Fruit fly (Drosophila melanogaster) whole organism, embryonic: ENCODE measurements around the gene CG42553.

Experiments used
- Adf1 ChIP-seq: fragments of 200-800 bp; sonication (Bioruptor generic); IDR thresholded peaks from 2 replicates; pipeline ENCODE4 v1.3.6; 2022; ENCODE audit warnings: missing biosample characterization, missing genetic modification characterization
- Bgb ChIP-seq: fragments of 200-800 bp; sonication (Bioruptor generic); IDR thresholded peaks from 2 replicates; pipeline ENCODE4 v1.3.6; 2022; ENCODE audit warnings: missing biosample characterization, missing genetic modification characterization; ENCODE audit not compliant: partially characterized antibody
- CG10147 ChIP-seq: fragments of 200-800 bp; sonication (Bioruptor generic); optimal IDR thresholded peaks from 2 replicates; lab custom pipeline; 2019; ENCODE audit warnings: missing biosample characterization, mild to moderate bottlenecking, missing genetic modification characterization, moderate library complexity
- CG11456 ChIP-seq: fragments of 200-800 bp; sonication (Bioruptor generic); IDR thresholded peaks from 3 replicates; pipeline ENCODE4 v1.3.6; 2022; ENCODE audit warnings: missing biosample characterization, missing genetic modification characterization
- CG14965 ChIP-seq: fragments of 200-800 bp; sonication (Bioruptor generic); optimal IDR thresholded peaks from 2 replicates; lab custom pipeline; 2016; ENCODE audit warnings: missing biosample characterization, missing genetic modification characterization, borderline replicate concordance
- CG17359 ChIP-seq: fragments of 200-800 bp; sonication (Bioruptor generic); optimal IDR thresholded peaks from 3 replicates; lab custom pipeline; 2018; ENCODE audit warnings: missing biosample characterization, mild to moderate bottlenecking, missing genetic modification characterization, moderate library complexity
- CG17385 ChIP-seq: fragments of 200-800 bp; sonication (Bioruptor generic); optimal IDR thresholded peaks from 3 replicates; lab custom pipeline; 2018; ENCODE audit warnings: missing biosample characterization, mild to moderate bottlenecking, missing genetic modification characterization
- CG17568 ChIP-seq: fragments of 200-800 bp; sonication (Bioruptor generic); optimal IDR thresholded peaks from 2 replicates; lab custom pipeline; 2018; ENCODE audit warnings: missing biosample characterization, mild to moderate bottlenecking, missing genetic modification characterization, moderate library complexity
- CG17912 ChIP-seq: fragments of 200-800 bp; sonication (Bioruptor generic); optimal IDR thresholded peaks from 2 replicates; lab custom pipeline; 2018; ENCODE audit warnings: missing biosample characterization, mild to moderate bottlenecking, missing genetic modification characterization
- CG18619 ChIP-seq: fragments of 200-800 bp; sonication (Bioruptor generic); optimal IDR thresholded peaks from 3 replicates; lab custom pipeline; 2017; ENCODE audit warnings: missing biosample characterization, mild to moderate bottlenecking, missing genetic modification characterization
- CG3281 ChIP-seq: fragments of 200-800 bp; sonication (Bioruptor generic); optimal IDR thresholded peaks from 3 replicates; lab custom pipeline; 2017; ENCODE audit warnings: missing biosample characterization, mild to moderate bottlenecking, missing genetic modification characterization
- CG3726 ChIP-seq: fragments of 200-800 bp; sonication (Bioruptor generic); IDR thresholded peaks from 3 replicates; pipeline ENCODE4, ENCODE4 v1.3.6; 2022; ENCODE audit warnings: missing biosample characterization, missing genetic modification characterization
- CG6175 ChIP-seq: fragments of 200-800 bp; sonication (Bioruptor generic); IDR thresholded peaks from 3 replicates; pipeline ENCODE4 v1.3.6; 2022; ENCODE audit warnings: missing biosample characterization, missing genetic modification characterization
- CG8359 ChIP-seq: fragments of 200-800 bp; sonication (Bioruptor generic); optimal IDR thresholded peaks from 2 replicates; lab custom pipeline; 2017; ENCODE audit warnings: missing biosample characterization, mild to moderate bottlenecking, missing genetic modification characterization, borderline replicate concordance
- D19A ChIP-seq: fragments of 200-800 bp; optimal IDR thresholded peaks from 3 replicates; lab custom pipeline; 2019; ENCODE audit warnings: missing biosample characterization, mild to moderate bottlenecking, missing genetic modification characterization, moderate library complexity
- Dip3 ChIP-seq: fragments of 200-800 bp; sonication (Bioruptor generic); optimal IDR thresholded peaks from 3 replicates; lab custom pipeline; 2016; ENCODE audit warnings: missing biosample characterization, missing genetic modification characterization
- Dref ChIP-seq: fragments of 200-800 bp; sonication (Bioruptor generic); IDR thresholded peaks from 2 replicates; pipeline ENCODE4 v1.3.6; 2022; ENCODE audit warnings: missing biosample characterization, missing genetic modification characterization
- ERR ChIP-seq: fragments of 200-800 bp; sonication (Bioruptor generic); optimal IDR thresholded peaks from 2 replicates; lab custom pipeline; 2016; ENCODE audit warnings: missing biosample characterization, missing genetic modification characterization
- HmgD ChIP-seq: fragments of 200-800 bp; sonication (Bioruptor generic); optimal IDR thresholded peaks from 3 replicates; lab custom pipeline; 2016; ENCODE audit warnings: missing biosample characterization, missing genetic modification characterization
- Max ChIP-seq: fragments of 200-800 bp; sonication (Bioruptor generic); optimal IDR thresholded peaks from 2 replicates; lab custom pipeline; 2016; ENCODE audit warnings: missing biosample characterization, mild to moderate bottlenecking, missing genetic modification characterization
- NC2β ChIP-seq: fragments of 200-800 bp; sonication (Bioruptor generic); optimal IDR thresholded peaks from 2 replicates; lab custom pipeline; 2016; ENCODE audit warnings: missing biosample characterization, missing genetic modification characterization
- NFAT ChIP-seq: fragments of 200-800 bp; sonication (Bioruptor generic); IDR thresholded peaks from 2 replicates; pipeline ENCODE4 v1.3.6; 2022; ENCODE audit warnings: missing biosample characterization, missing genetic modification characterization
- Oli ChIP-seq: fragments of 200-800 bp; sonication (Bioruptor generic); optimal IDR thresholded peaks from 2 replicates; lab custom pipeline; 2018; ENCODE audit warnings: missing biosample characterization, mild to moderate bottlenecking, missing genetic modification characterization, moderate library complexity
- Rfx ChIP-seq: fragments of 200-800 bp; sonication (Bioruptor generic); IDR thresholded peaks from 2 replicates; pipeline ENCODE4 v1.3.6; 2022; ENCODE audit warnings: missing biosample characterization, missing genetic modification characterization
- Side ChIP-seq: fragments of 200-800 bp; sonication (Bioruptor generic); optimal IDR thresholded peaks from 2 replicates; lab custom pipeline; 2016; ENCODE audit warnings: missing biosample characterization, missing genetic modification characterization
- al ChIP-seq: fragments of 200-800 bp; sonication (Bioruptor generic); IDR thresholded peaks from 2 replicates; pipeline ENCODE4 v1.3.6; 2022; ENCODE audit warnings: missing biosample characterization, missing genetic modification characterization
- chif ChIP-seq, 2 experiments: fragments of 200-800 bp; sonication (Bioruptor generic); optimal IDR thresholded peaks; 3 replicates each; lab custom pipeline; 2016; ENCODE audit warnings: missing biosample characterization in 2 of 2, missing genetic modification characterization in 2 of 2
- chinmo ChIP-seq: fragments of 200-800 bp; sonication (Bioruptor generic); IDR thresholded peaks from 4 replicates; pipeline ENCODE4 v1.3.6; 2022; ENCODE audit warnings: missing biosample characterization, missing genetic modification characterization; ENCODE audit not compliant: partially characterized antibody
- crc ChIP-seq: fragments of 200-800 bp; sonication (Bioruptor generic); optimal IDR thresholded peaks from 2 replicates; lab custom pipeline; 2016; ENCODE audit warnings: missing biosample characterization, missing genetic modification characterization
- dmrt11E ChIP-seq: fragments of 200-800 bp; sonication (Bioruptor generic); optimal IDR thresholded peaks from 3 replicates; lab custom pipeline; 2018; ENCODE audit warnings: missing biosample characterization, mild to moderate bottlenecking, missing genetic modification characterization, moderate library complexity
- esg ChIP-seq: fragments of 200-800 bp; sonication (Bioruptor generic); conservative IDR thresholded peaks from 2 replicates; pipeline ENCODE4 v1.3.6; 2022; ENCODE audit warnings: missing biosample characterization, missing genetic modification characterization
- fd102C ChIP-seq: fragments of 200-800 bp; sonication (Bioruptor generic); optimal IDR thresholded peaks from 2 replicates; lab custom pipeline; 2018; ENCODE audit warnings: missing biosample characterization, mild to moderate bottlenecking, missing genetic modification characterization, moderate library complexity
- gce ChIP-seq: fragments of 200-800 bp; sonication (Bioruptor generic); IDR thresholded peaks from 3 replicates; pipeline ENCODE4 v1.3.6; 2022; ENCODE audit warnings: missing biosample characterization, missing genetic modification characterization
- hbn ChIP-seq: fragments of 200-800 bp; sonication (Bioruptor generic); IDR thresholded peaks from 2 replicates; pipeline ENCODE4 v1.3.6; 2022; ENCODE audit warnings: missing biosample characterization, missing genetic modification characterization; ENCODE audit not compliant: partially characterized antibody
- kah ChIP-seq: fragments of 200-800 bp; sonication (Bioruptor generic); optimal IDR thresholded peaks from 2 replicates; lab custom pipeline; 2018; ENCODE audit warnings: missing biosample characterization, mild to moderate bottlenecking, missing genetic modification characterization
- odd ChIP-seq: fragments of 200-800 bp; sonication (Bioruptor generic); optimal IDR thresholded peaks from 2 replicates; lab custom pipeline; 2017; ENCODE audit warnings: missing biosample characterization, mild to moderate bottlenecking, missing genetic modification characterization
- pho ChIP-seq: fragments of 200-800 bp; sonication (Bioruptor generic); optimal IDR thresholded peaks from 2 replicates; lab custom pipeline; 2016; ENCODE audit warnings: missing biosample characterization, missing genetic modification characterization
- salm ChIP-seq: fragments of 200-800 bp; sonication (Bioruptor generic); optimal IDR thresholded peaks from 2 replicates; lab custom pipeline; 2018; ENCODE audit warnings: missing biosample characterization, mild to moderate bottlenecking, missing genetic modification characterization
- slp2 ChIP-seq: fragments of 200-800 bp; sonication (Bioruptor generic); optimal IDR thresholded peaks from 2 replicates; lab custom pipeline; 2016; ENCODE audit warnings: missing biosample characterization, missing genetic modification characterization
- tap ChIP-seq: fragments of 200-800 bp; optimal IDR thresholded peaks from 3 replicates; lab custom pipeline; 2019; ENCODE audit warnings: missing biosample characterization, mild to moderate bottlenecking, missing genetic modification characterization, moderate library complexity
- tgo ChIP-seq: fragments of 200-800 bp; sonication (Bioruptor generic); IDR thresholded peaks from 3 replicates; pipeline ENCODE4 v1.3.6; 2022; ENCODE audit warnings: missing biosample characterization, missing genetic modification characterization
- tll ChIP-seq, 2 experiments: fragments of 200-800 bp in 1 of 2; fragments of >200 bp in 1 of 2; sonication (Bioruptor generic) in 1 of 2; optimal IDR thresholded peaks; 2 replicates each; lab custom pipeline; 2017 to 2019; ENCODE audit warnings: missing biosample characterization in 2 of 2, missing genetic modification characterization in 2 of 2, mild to moderate bottlenecking in 1 of 2, moderate library complexity in 1 of 2
- tna ChIP-seq: fragments of 200-800 bp; sonication (Bioruptor generic); IDR thresholded peaks from 2 replicates; pipeline ENCODE4 v1.3.6; 2022; ENCODE audit warnings: missing biosample characterization, missing genetic modification characterization; ENCODE audit not compliant: partially characterized antibody
- trh ChIP-seq: fragments of 200-800 bp; sonication (Bioruptor generic); optimal IDR thresholded peaks from 2 replicates; lab custom pipeline; 2016; ENCODE audit warnings: missing biosample characterization, missing genetic modification characterization
- twi ChIP-seq: fragments of 200-800 bp; optimal IDR thresholded peaks from 2 replicates; lab custom pipeline; 2019; ENCODE audit warnings: missing biosample characterization, mild to moderate bottlenecking, missing genetic modification characterization, moderate library complexity
- unc-4 ChIP-seq: fragments of 200-800 bp; sonication (Bioruptor generic); IDR thresholded peaks from 2 replicates; pipeline ENCODE4 v1.3.6; 2022; ENCODE audit warnings: missing biosample characterization, missing genetic modification characterization; ENCODE audit not compliant: partially characterized antibody
- unpg ChIP-seq: fragments of 200-800 bp; sonication (Bioruptor generic); optimal IDR thresholded peaks from 3 replicates; lab custom pipeline; 2018; ENCODE audit warnings: missing biosample characterization, mild to moderate bottlenecking, missing genetic modification characterization, moderate library complexity
- vnd ChIP-seq: fragments of 200-800 bp; sonication (Bioruptor generic); IDR thresholded peaks from 3 replicates; pipeline ENCODE4 v1.3.6; 2022; ENCODE audit warnings: missing biosample characterization, missing genetic modification characterization; ENCODE audit not compliant: partially characterized antibody

CG42553 gene

dm6 chr3L:784111-784960, 49.6 kb upstream of the CG42553 start (continued):
- TF ChIP-seq tap (tag; lab: Kevin White, UChicago) (peak; percentile 46), CG8359 (GFP tag; lab: Kevin White, UChicago) (no peak), CG10147 (GFP tag; lab: Kevin White, UChicago) (peak; percentile 30), HmgD (GFP tag; lab: Kevin White, UChicago) (peak; percentile 31), CG11456 (GFP tag; lab: Robert Waterston, UW) (peak; percentile 77), Adf1 (GFP tag; lab: Robert Waterston, UW) (peak; percentile 90), slp2 (GFP tag; lab: Kevin White, UChicago) (peak; percentile 11), twi (tag; lab: Kevin White, UChicago) (no peak), Dip3 (GFP tag; lab: Kevin White, UChicago) (peak; percentile 74), CG14965 (GFP tag; lab: Kevin White, UChicago) (no peak), hbn (no peak), Oli (tag; lab: Kevin White, UChicago) (peak; percentile 77), trh (no peak), vnd (no peak), Side (peak; percentile 41), tgo (GFP tag; lab: Robert Waterston, UW) (peak; percentile 69), chinmo (GFP tag; lab: Robert Waterston, UW) (0 out of 4 replicates have a peak, but pooled peaks have one; percentile 44), Max (peak; percentile 10), Rfx (peak; percentile 81), CG17568 (GFP tag; lab: Kevin White, UChicago) (no peak), gce (GFP tag; lab: Robert Waterston, UW) (no peak), dmrt11E (tag; lab: Kevin White, UChicago) (peak; percentile 22), tna (GFP tag; lab: Robert Waterston, UW) (no peak), odd (GFP tag; lab: Kevin White, UChicago) (peak; percentile 9), chif (GFP tag; optimal IDR thresholded peaks at IDR 0.05; lab: Kevin White, UChicago) (peak; percentile 70 to 71), CG3281 (GFP tag; lab: Kevin White, UChicago) (peak; percentile 56), CG3726 (GFP tag; lab: Robert Waterston, UW) (peak; percentile 74), ERR (GFP tag; lab: Kevin White, UChicago) (peak; percentile 45), al (GFP tag; lab: Robert Waterston, UW) (peak; percentile 60; the same call in 1 of the 2 replicates), CG17359 (tag; lab: Kevin White, UChicago) (peak; percentile 78), D19A (tag; lab: Kevin White, UChicago) (peak; percentile 29), NFAT (GFP tag; lab: Robert Waterston, UW) (peak; percentile 3; the same call in 1 of the 2 replicates), unpg (GFP tag; lab: Kevin White, UChicago) (peak; percentile 73), CG17385 (peak; percentile 54), unc-4 (no peak), esg (GFP tag; lab: Robert Waterston, UW) (peak; percentile 68), CG17912 (GFP tag; lab: Kevin White, UChicago) (no peak), kah (GFP tag; lab: Kevin White, UChicago) (peak; percentile 53), tll (GFP tag; optimal IDR thresholded peaks at IDR 0.05; lab: Kevin White, UChicago) (no peak), fd102C (GFP tag; lab: Kevin White, UChicago) (no peak), pho (GFP tag; lab: Kevin White, UChicago) (peak; percentile 68), NC2β (GFP tag; lab: Kevin White, UChicago) (peak; percentile 25), Bgb (no peak), CG6175 (GFP tag; lab: Robert Waterston, UW) (no peak), crc (GFP tag; lab: Kevin White, UChicago) (peak; percentile 55), CG18619 (GFP tag; lab: Kevin White, UChicago) (peak; percentile 53), salm (tag; lab: Kevin White, UChicago) (no peak), Dref (no peak)
